Fruit fly (Drosophila melanogaster): ENCODE measurements around the gene Rap1.
A peak's percentile ranks its signal among the peaks of the same experiment; 100 is the strongest.

Rap1 gene

dm6 chr3L:1882868-1883554 lies 21.0 kb upstream of the Rap1 start, which contains the start of gene CG13937 (continued):
- TF ChIP-seq lmd (GFP tag; IDR thresholded peaks at IDR 0.05) (no peak), CG3847 (GFP tag; IDR thresholded peaks at IDR 0.05) (no peak), Med (GFP tag) (no peak), nerfin-1 (tag; optimal IDR thresholded peaks at IDR 0.05) (peak; percentile 44), abd-A (tag; optimal IDR thresholded peaks at IDR 0.05) (peak; percentile 80), crol (GFP tag; IDR thresholded peaks at IDR 0.05) (peak; percentile 43; the same call in 1 of the 2 replicates), Hsf (GFP tag; optimal IDR thresholded peaks at IDR 0.05) (no peak), CG7357 (GFP tag; IDR thresholded peaks at IDR 0.05) (no peak), Ptx1 (GFP tag; IDR thresholded peaks at IDR 0.05) (no peak), CG17568 (GFP tag; optimal IDR thresholded peaks at IDR 0.05) (no peak), lbe (GFP tag; optimal IDR thresholded peaks at IDR 0.05) (no peak), emc (GFP tag; optimal IDR thresholded peaks at IDR 0.05) (no peak), Pdp1 (GFP tag; optimal IDR thresholded peaks at IDR 0.05) (no peak), CG11093 (GFP tag; IDR thresholded peaks at IDR 0.05) (no peak), Hey (tag; optimal IDR thresholded peaks at IDR 0.05) (no peak), CG10654 (GFP tag; optimal IDR thresholded peaks at IDR 0.05) (no peak), row (GFP tag; IDR thresholded peaks at IDR 0.05) (no peak), Xbp1 (GFP tag; optimal IDR thresholded peaks at IDR 0.05) (no peak), CG11504 (tag; optimal IDR thresholded peaks at IDR 0.05) (no peak), Fer1 (GFP tag; optimal IDR thresholded peaks at IDR 0.05) (peak; percentile 11), dmrt99B (tag; optimal IDR thresholded peaks at IDR 0.05) (no peak), Lim3 (GFP tag; IDR thresholded peaks at IDR 0.05) (no peak), CG12071 (GFP tag; optimal IDR thresholded peaks at IDR 0.05) (no peak), Nf-YB (GFP tag; optimal IDR thresholded peaks at IDR 0.05) (no peak), CG16813 (GFP tag; IDR thresholded peaks at IDR 0.05; ENCODE audit: partially characterized antibody) (no peak), E2f1 (GFP tag; IDR thresholded peaks at IDR 0.05) (no peak), Ets97D (GFP tag; optimal IDR thresholded peaks at IDR 0.05) (no peak), prd (optimal IDR thresholded peaks at IDR 0.05) (no peak), prd (GFP tag; IDR thresholded peaks at IDR 0.05) (no peak), CG8281 (tag; optimal IDR thresholded peaks at IDR 0.05) (no peak), CG6689 (GFP tag; IDR thresholded peaks at IDR 0.05) (no peak), Spps (tag; optimal IDR thresholded peaks at IDR 0.05) (no peak), Taf1 (GFP tag; IDR thresholded peaks at IDR 0.05) (no peak), wdn (GFP tag; IDR thresholded peaks at IDR 0.05) (no peak), scrt (GFP tag; optimal IDR thresholded peaks at IDR 0.05) (peak; percentile 39), z (GFP tag; IDR thresholded peaks at IDR 0.05) (0 out of 3 replicates have a peak, but pooled peaks have one; percentile 34), D (optimal IDR thresholded peaks at IDR 0.05) (no peak), D (GFP tag; optimal IDR thresholded peaks at IDR 0.05) (no peak), rib (GFP tag; IDR thresholded peaks at IDR 0.05) (no peak), CG16815 (GFP tag; optimal IDR thresholded peaks at IDR 0.05) (no peak), CG1792 (GFP tag; optimal IDR thresholded peaks at IDR 0.05) (no peak), CG13424 (tag; optimal IDR thresholded peaks at IDR 0.05) (no peak), slp2 (GFP tag; optimal IDR thresholded peaks at IDR 0.05) (no peak), CG18599 (GFP tag; optimal IDR thresholded peaks at IDR 0.05) (no peak), corto (GFP tag; optimal IDR thresholded peaks at IDR 0.05) (no peak), CG6254 (GFP tag; optimal IDR thresholded peaks at IDR 0.05) (no peak), mld (GFP tag; IDR thresholded peaks at IDR 0.05; ENCODE audit: partially characterized antibody) (no peak), ATbp (GFP tag; optimal IDR thresholded peaks at IDR 0.05) (no peak), CG17612 (GFP tag; IDR thresholded peaks at IDR 0.05) (no peak), pita (GFP tag; optimal IDR thresholded peaks at IDR 0.05) (no peak), CG6813 (GFP tag; optimal IDR thresholded peaks at IDR 0.05) (no peak)

Measured in whole organism, embryonic.